Fruit fly (Drosophila melanogaster) whole organism, embryonic: Measurements from ENCODE around the gene Cep135.

Experiments used
- Ada2b ChIP-seq: fragments of 200-800 bp; sonication (Bioruptor generic); IDR thresholded peaks from 2 replicates; pipeline ENCODE4 v1.3.6; 2022; ENCODE audit warnings: missing biosample characterization, missing genetic modification characterization
- BtbVII ChIP-seq: fragments of 200-800 bp; sonication (Bioruptor generic); optimal IDR thresholded peaks from 3 replicates; lab custom pipeline; 2017; ENCODE audit warnings: missing biosample characterization, mild to moderate bottlenecking, missing genetic modification characterization
- CG11456 ChIP-seq: fragments of 200-800 bp; sonication (Bioruptor generic); IDR thresholded peaks from 3 replicates; pipeline ENCODE4 v1.3.6; 2022; ENCODE audit warnings: missing biosample characterization, missing genetic modification characterization
- CG11504 ChIP-seq: fragments of 200-800 bp; sonication (Bioruptor generic); optimal IDR thresholded peaks from 3 replicates; lab custom pipeline; 2019; ENCODE audit warnings: missing biosample characterization, mild to moderate bottlenecking, missing genetic modification characterization, moderate library complexity
- CG11695 ChIP-seq: fragments of 200-800 bp; sonication (Bioruptor generic); IDR thresholded peaks from 3 replicates; pipeline ENCODE4 v1.3.6; 2022; ENCODE audit warnings: missing biosample characterization, missing genetic modification characterization
- CG12104 ChIP-seq: fragments of 200-800 bp; sonication (Bioruptor generic); optimal IDR thresholded peaks from 3 replicates; lab custom pipeline; 2016; ENCODE audit warnings: missing biosample characterization, missing genetic modification characterization
- CG14441 ChIP-seq: fragments of 200-800 bp; sonication (Bioruptor generic); IDR thresholded peaks from 2 replicates; pipeline ENCODE4 v1.3.6; 2022; ENCODE audit warnings: missing biosample characterization, missing genetic modification characterization
- CG1529 ChIP-seq: fragments of 200-800 bp; sonication (Bioruptor generic); optimal IDR thresholded peaks from 3 replicates; lab custom pipeline; 2018; ENCODE audit warnings: missing biosample characterization, missing genetic modification characterization
- CG15479 ChIP-seq: fragments of 200-800 bp; sonication (Bioruptor generic); optimal IDR thresholded peaks from 3 replicates; lab custom pipeline; 2019; ENCODE audit warnings: missing biosample characterization, mild to moderate bottlenecking, missing genetic modification characterization, moderate library complexity
- CG17568 ChIP-seq: fragments of 200-800 bp; sonication (Bioruptor generic); optimal IDR thresholded peaks from 2 replicates; lab custom pipeline; 2018; ENCODE audit warnings: missing biosample characterization, mild to moderate bottlenecking, missing genetic modification characterization, moderate library complexity
- CG2116 ChIP-seq: fragments of 200-800 bp; sonication (Bioruptor generic); optimal IDR thresholded peaks from 3 replicates; lab custom pipeline; 2018; ENCODE audit warnings: missing biosample characterization, mild to moderate bottlenecking, missing genetic modification characterization
- CG3065 ChIP-seq: fragments of 200-800 bp; sonication (Bioruptor generic); optimal IDR thresholded peaks from 2 replicates; lab custom pipeline; 2016; ENCODE audit warnings: missing biosample characterization, missing genetic modification characterization
- CG32532 ChIP-seq: fragments of 200-800 bp; sonication (Bioruptor generic); IDR thresholded peaks from 2 replicates; pipeline ENCODE4 v1.3.6; 2022; ENCODE audit warnings: missing biosample characterization, missing genetic modification characterization
- CG6272 ChIP-seq: fragments of 200-800 bp; sonication (Bioruptor generic); IDR thresholded peaks from 2 replicates; pipeline ENCODE4 v1.3.6; 2022; ENCODE audit warnings: missing biosample characterization, missing genetic modification characterization
- CG7839 ChIP-seq: fragments of 200-800 bp; sonication (Bioruptor generic); optimal IDR thresholded peaks from 3 replicates; lab custom pipeline; 2018; ENCODE audit warnings: missing biosample characterization, mild to moderate bottlenecking, missing genetic modification characterization, moderate library complexity
- CG8765 ChIP-seq: fragments of 200-800 bp; sonication (Bioruptor generic); IDR thresholded peaks from 2 replicates; pipeline ENCODE4 v1.3.6; 2022; ENCODE audit warnings: missing biosample characterization, missing genetic modification characterization
- CG9727 ChIP-seq: fragments of 200-800 bp; sonication (Bioruptor generic); optimal IDR thresholded peaks from 3 replicates; lab custom pipeline; 2017; ENCODE audit warnings: missing biosample characterization, mild to moderate bottlenecking, missing genetic modification characterization
- CG9932 ChIP-seq: fragments of 200-800 bp; sonication (Bioruptor generic); IDR thresholded peaks from 2 replicates; pipeline ENCODE4 v1.3.6; 2022; ENCODE audit warnings: missing biosample characterization, missing genetic modification characterization
- CoRest ChIP-seq: fragments of 200-800 bp; sonication (Bioruptor generic); optimal IDR thresholded peaks from 3 replicates; lab custom pipeline; 2018; ENCODE audit warnings: missing biosample characterization, mild to moderate bottlenecking, missing genetic modification characterization, moderate library complexity
- D19A ChIP-seq: fragments of 200-800 bp; optimal IDR thresholded peaks from 3 replicates; lab custom pipeline; 2019; ENCODE audit warnings: missing biosample characterization, mild to moderate bottlenecking, missing genetic modification characterization, moderate library complexity
- HmgD ChIP-seq: fragments of 200-800 bp; sonication (Bioruptor generic); optimal IDR thresholded peaks from 3 replicates; lab custom pipeline; 2016; ENCODE audit warnings: missing biosample characterization, missing genetic modification characterization
- HmgZ ChIP-seq: fragments of 200-800 bp; sonication (Bioruptor generic); optimal IDR thresholded peaks from 2 replicates; lab custom pipeline; 2018; ENCODE audit warnings: missing biosample characterization, mild to moderate bottlenecking, missing genetic modification characterization
- Hmx ChIP-seq: fragments of 200-800 bp; sonication (Bioruptor generic); optimal IDR thresholded peaks from 2 replicates; lab custom pipeline; 2016; ENCODE audit warnings: missing biosample characterization, missing genetic modification characterization
- Hsf ChIP-seq: fragments of 200-800 bp; sonication (Bioruptor generic); optimal IDR thresholded peaks from 3 replicates; lab custom pipeline; 2016; ENCODE audit warnings: missing biosample characterization, missing genetic modification characterization
- Med ChIP-seq: fragments of 200-800 bp; sonication (Bioruptor generic); peaks from one replicate; lab custom pipeline; 2016; ENCODE audit warnings: missing biosample characterization, missing genetic modification characterization, mild to moderate bottlenecking, inconsistent platforms, moderate library complexity
- PHDP ChIP-seq: fragments of 200-800 bp; sonication (Bioruptor generic); optimal IDR thresholded peaks from 3 replicates; lab custom pipeline; 2018; ENCODE audit warnings: missing biosample characterization, mild to moderate bottlenecking, missing genetic modification characterization, moderate library complexity
- Sin3A ChIP-seq: fragments of >200 bp; optimal IDR thresholded peaks from 2 replicates; lab custom pipeline; 2018
- Sry-β ChIP-seq: fragments of 200-800 bp; sonication (Bioruptor generic); optimal IDR thresholded peaks from 2 replicates; lab custom pipeline; 2018; ENCODE audit warnings: missing biosample characterization, mild to moderate bottlenecking, missing genetic modification characterization, moderate library complexity
- Xrp1 ChIP-seq: fragments of 200-800 bp; sonication (Bioruptor generic); IDR thresholded peaks from 2 replicates; pipeline ENCODE4 v1.3.6; 2022; ENCODE audit warnings: missing biosample characterization, missing genetic modification characterization
- ash1 ChIP-seq: fragments of 200-800 bp; sonication (Bioruptor generic); optimal IDR thresholded peaks from 2 replicates; lab custom pipeline; 2018; ENCODE audit warnings: missing biosample characterization, mild to moderate bottlenecking, missing genetic modification characterization
- br ChIP-seq: fragments of >200 bp; optimal IDR thresholded peaks from 2 replicates; lab custom pipeline; 2017
- caup ChIP-seq: fragments of 200-800 bp; sonication (Bioruptor generic); optimal IDR thresholded peaks from 3 replicates; lab custom pipeline; 2017; ENCODE audit warnings: missing biosample characterization, mild to moderate bottlenecking, missing genetic modification characterization, moderate library complexity; ENCODE audit not compliant: severe bottlenecking
- chinmo ChIP-seq: fragments of 200-800 bp; sonication (Bioruptor generic); IDR thresholded peaks from 4 replicates; pipeline ENCODE4 v1.3.6; 2022; ENCODE audit warnings: missing biosample characterization, missing genetic modification characterization; ENCODE audit not compliant: partially characterized antibody
- ci ChIP-seq: fragments of 200-800 bp; sonication (Bioruptor generic); IDR thresholded peaks from 3 replicates; pipeline ENCODE4 v1.3.6; 2022; ENCODE audit warnings: missing biosample characterization, missing genetic modification characterization
- crc ChIP-seq: fragments of 200-800 bp; sonication (Bioruptor generic); optimal IDR thresholded peaks from 2 replicates; lab custom pipeline; 2016; ENCODE audit warnings: missing biosample characterization, missing genetic modification characterization
- croc ChIP-seq: fragments of 200-800 bp; sonication (Bioruptor generic); conservative IDR thresholded peaks from 3 replicates; pipeline ENCODE4 v1.3.6; 2022; ENCODE audit warnings: missing biosample characterization, missing genetic modification characterization
- dimm ChIP-seq: fragments of 200-800 bp; sonication (Bioruptor generic); IDR thresholded peaks from 2 replicates; pipeline ENCODE4 v1.3.6; 2022; ENCODE audit warnings: missing biosample characterization, missing genetic modification characterization
- dpn ChIP-seq, 2 experiments: fragments of 200-800 bp; sonication (Bioruptor generic); optimal IDR thresholded peaks; 3 replicates each; lab custom pipeline; 2016; ENCODE audit warnings: missing biosample characterization in 2 of 2, missing genetic modification characterization in 2 of 2
- hkb ChIP-seq, 2 experiments: fragments of 200-800 bp in 1 of 2; fragments of >200 bp in 1 of 2; sonication (Bioruptor generic) in 1 of 2; IDR thresholded peaks in 1 of 2; optimal IDR thresholded peaks in 1 of 2; 2 replicates each; pipeline versions ENCODE4 v1.3.6 to Lab custom; 2017 to 2022; ENCODE audit warnings: missing biosample characterization in 1 of 2, missing genetic modification characterization in 1 of 2
- jing ChIP-seq: fragments of 200-800 bp; sonication (Bioruptor generic); optimal IDR thresholded peaks from 2 replicates; lab custom pipeline; 2018; ENCODE audit warnings: missing biosample characterization, mild to moderate bottlenecking, missing genetic modification characterization
- nerfin-2 ChIP-seq: fragments of 200-800 bp; sonication (Bioruptor generic); IDR thresholded peaks from 2 replicates; pipeline ENCODE4 v1.3.6; 2022; ENCODE audit warnings: missing biosample characterization, missing genetic modification characterization; ENCODE audit not compliant: partially characterized antibody
- onecut ChIP-seq: fragments of 200-800 bp; sonication (Bioruptor generic); IDR thresholded peaks from 2 replicates; pipeline ENCODE4 v1.3.6; 2022; ENCODE audit warnings: missing biosample characterization, missing genetic modification characterization
- ro ChIP-seq: fragments of 200-800 bp; sonication (Bioruptor generic); IDR thresholded peaks from 2 replicates; pipeline ENCODE4 v1.3.6; 2022; ENCODE audit warnings: missing biosample characterization, missing genetic modification characterization
- sc ChIP-seq, 3 experiments: fragments of >200 bp in 2 of 3; fragments of 200-800 bp in 1 of 3; sonication (Bioruptor generic) in 1 of 3; optimal IDR thresholded peaks; 2 replicates in 2 of 3; 3 replicates in 1 of 3; lab custom pipeline; 2017; ENCODE audit warnings: mild to moderate bottlenecking in 1 of 3, missing biosample characterization in 1 of 3, missing genetic modification characterization in 1 of 3, missing genetic modification reagents in 1 of 3
- slou ChIP-seq: fragments of 200-800 bp; sonication (Bioruptor generic); optimal IDR thresholded peaks from 3 replicates; lab custom pipeline; 2016; ENCODE audit warnings: missing biosample characterization, missing genetic modification characterization
- stc ChIP-seq: fragments of 200-800 bp; sonication (Bioruptor generic); IDR thresholded peaks from 2 replicates; pipeline ENCODE4 v1.3.6; 2022; ENCODE audit warnings: missing biosample characterization, missing genetic modification characterization
- tio ChIP-seq: fragments of 200-800 bp; sonication (Bioruptor generic); optimal IDR thresholded peaks from 2 replicates; lab custom pipeline; 2017; ENCODE audit warnings: missing biosample characterization, missing genetic modification characterization, inconsistent platforms
- zen ChIP-seq: fragments of 200-800 bp; sonication (Bioruptor generic); optimal IDR thresholded peaks from 3 replicates; lab custom pipeline; 2018; ENCODE audit warnings: missing biosample characterization, mild to moderate bottlenecking, missing genetic modification characterization, moderate library complexity

Gene Cep135

DNA sequence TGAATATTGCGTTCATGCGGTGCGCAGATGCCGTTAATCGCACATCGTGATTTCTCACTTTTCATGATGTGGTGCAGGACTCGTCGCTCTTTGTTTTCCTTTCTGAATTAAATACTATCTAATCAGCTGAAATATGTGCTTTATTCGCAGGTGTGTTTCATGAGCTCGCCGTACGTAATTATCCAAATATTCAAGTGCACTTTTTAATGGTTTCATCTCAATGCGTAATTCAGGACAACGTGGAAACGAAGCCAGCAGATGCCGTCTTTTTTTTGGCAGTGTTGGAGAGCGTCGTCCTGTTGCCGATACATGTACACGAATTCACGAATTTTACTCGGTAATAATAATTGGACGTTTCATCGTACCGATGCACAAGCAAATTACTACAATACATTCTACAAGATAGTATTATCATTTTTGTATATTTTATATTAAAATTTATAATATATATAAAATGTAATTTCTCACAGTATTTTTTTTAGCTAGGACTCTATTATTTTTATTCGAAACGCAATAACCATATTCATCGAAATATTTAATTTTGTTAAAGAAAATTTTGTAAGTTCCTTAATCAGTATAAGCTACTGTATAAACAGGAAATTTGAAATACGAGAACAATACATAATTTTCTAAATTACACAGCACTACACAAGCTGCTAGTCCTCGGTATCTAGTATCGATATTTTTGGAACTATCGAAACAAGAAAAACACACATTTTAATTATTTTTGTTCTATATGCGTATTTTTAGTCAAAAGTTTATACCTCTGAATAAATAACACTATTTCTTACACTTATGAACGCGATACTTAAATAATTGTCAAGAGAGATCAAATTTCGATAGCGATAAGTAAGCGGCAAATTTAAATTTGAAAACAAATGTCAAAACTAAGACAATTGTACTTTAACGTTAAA, 20.4 kb downstream of the Cep135 start, which contains the start of gene CG12316 (continued):
- TF ChIP-seq CG14441 (GFP tag; lab: Robert Waterston, UW) (peak; percentile 70), Med (peak; percentile 99), CG7839 (tag; lab: Kevin White, UChicago) (peak; percentile 92), Hsf (GFP tag; lab: Kevin White, UChicago) (peak; percentile 93), croc (peak; percentile 76), CG2116 (GFP tag; lab: Kevin White, UChicago) (peak; percentile 50), tio (GFP tag; lab: Kevin White, UChicago) (peak; percentile 79), CG12104 (GFP tag; lab: Kevin White, UChicago) (peak; percentile 85), CoRest (tag; lab: Kevin White, UChicago) (peak; percentile 93), dpn (GFP tag; optimal IDR thresholded peaks at IDR 0.05; lab: Kevin White, UChicago) (peak; percentile 84 to 89), jing (GFP tag; lab: Kevin White, UChicago) (peak; percentile 77), CG17568 (GFP tag; lab: Kevin White, UChicago) (no peak), CG9932 (GFP tag; lab: Robert Waterston, UW) (peak; percentile 81), CG1529 (GFP tag; lab: Kevin White, UChicago) (peak; percentile 86), CG3065 (GFP tag; lab: Kevin White, UChicago) (peak; percentile 43), PHDP (peak; percentile 94), crc (GFP tag; lab: Kevin White, UChicago) (peak; percentile 89), Sin3A (lab: Kevin White, UChicago) (peak; percentile 40), slou (GFP tag; lab: Kevin White, UChicago) (peak; percentile 9), ro (0 out of 2 replicates have a peak, but pooled peaks have one; percentile 17), Ada2b (GFP tag; lab: Robert Waterston, UW) (peak; percentile 80), CG11504 (tag; lab: Kevin White, UChicago) (peak; percentile 92), CG8765 (GFP tag; lab: Robert Waterston, UW) (peak; percentile 35), stc (GFP tag; lab: Robert Waterston, UW) (peak; percentile 89), Sry-β (GFP tag; lab: Kevin White, UChicago) (peak; percentile 22), CG32532 (GFP tag; lab: Robert Waterston, UW) (peak; percentile 73), hkb (optimal IDR thresholded peaks at IDR 0.05; lab: Kevin White, UChicago) (no peak), hkb (GFP tag; IDR thresholded peaks at IDR 0.05; lab: Robert Waterston, UW) (peak; percentile 93), CG9727 (GFP tag; lab: Kevin White, UChicago) (peak; percentile 96), onecut (GFP tag; lab: Robert Waterston, UW) (peak; percentile 91), zen (peak; percentile 89), Hmx (peak; percentile 82), ash1 (GFP tag; lab: Kevin White, UChicago) (peak; percentile 67), nerfin-2 (GFP tag; lab: Robert Waterston, UW) (peak; percentile 67), ci (GFP tag; lab: Robert Waterston, UW) (peak; percentile 93), br (lab: Kevin White, UChicago) (no peak), HmgZ (tag; lab: Kevin White, UChicago) (peak; percentile 94), CG15479 (GFP tag; lab: Kevin White, UChicago) (peak; percentile 30), chinmo (0 out of 4 replicates have a peak, but pooled peaks have one; percentile 42), BtbVII (GFP tag; lab: Kevin White, UChicago) (peak; percentile 91), caup (GFP tag; lab: Kevin White, UChicago) (peak; percentile 90), Xrp1 (GFP tag; lab: Robert Waterston, UW) (peak; percentile 93), CG11695 (GFP tag; lab: Robert Waterston, UW) (peak; percentile 89), D19A (tag; lab: Kevin White, UChicago) (peak; percentile 90), dimm (GFP tag; lab: Robert Waterston, UW) (no peak; the same call in none of the 2 replicates), CG11456 (peak; percentile 73; the same call in 2 of the 3 replicates), CG6272 (peak; percentile 69), HmgD (GFP tag; lab: Kevin White, UChicago) (peak; percentile 76), sc (optimal IDR thresholded peaks at IDR 0.05; lab: Kevin White, UChicago) (no peak), sc (GFP tag; optimal IDR thresholded peaks at IDR 0.05; lab: Kevin White, UChicago) (peak; percentile 82)
